Fruit fly (Drosophila melanogaster) whole organism, prepupa: ENCODE measurements around the gene CG9312.

Experiments
- CG16779 ChIP-seq: fragments of 200-800 bp; sonication (Bioruptor generic); optimal IDR thresholded peaks from 3 replicates; lab custom pipeline; 2017; ENCODE audit warnings: missing biosample characterization, mild to moderate bottlenecking, missing genetic modification characterization
- CG8319 ChIP-seq: fragments of 200-800 bp; sonication (Bioruptor generic); optimal IDR thresholded peaks from 3 replicates; lab custom pipeline; 2016; ENCODE audit warnings: missing biosample characterization, missing genetic modification characterization
- Hr38 ChIP-seq: sonication (Bioruptor generic); optimal IDR thresholded peaks from 2 replicates; lab custom pipeline; 2016; ENCODE audit warnings: missing biosample characterization, missing genetic modification characterization
- Sox14 ChIP-seq: fragments of 200-800 bp; sonication (Bioruptor generic); optimal IDR thresholded peaks from 3 replicates; lab custom pipeline; 2016; ENCODE audit warnings: missing biosample characterization, missing genetic modification characterization
- ss ChIP-seq, 2 experiments: fragments of 200-800 bp; sonication (Bioruptor generic); optimal IDR thresholded peaks; 2 replicates in 1 of 2; 3 replicates in 1 of 2; lab custom pipeline; 2017 to 2018; ENCODE audit warnings: mild to moderate bottlenecking in 2 of 2, missing biosample characterization in 2 of 2, missing genetic modification characterization in 2 of 2, moderate library complexity in 1 of 2

DNA sequence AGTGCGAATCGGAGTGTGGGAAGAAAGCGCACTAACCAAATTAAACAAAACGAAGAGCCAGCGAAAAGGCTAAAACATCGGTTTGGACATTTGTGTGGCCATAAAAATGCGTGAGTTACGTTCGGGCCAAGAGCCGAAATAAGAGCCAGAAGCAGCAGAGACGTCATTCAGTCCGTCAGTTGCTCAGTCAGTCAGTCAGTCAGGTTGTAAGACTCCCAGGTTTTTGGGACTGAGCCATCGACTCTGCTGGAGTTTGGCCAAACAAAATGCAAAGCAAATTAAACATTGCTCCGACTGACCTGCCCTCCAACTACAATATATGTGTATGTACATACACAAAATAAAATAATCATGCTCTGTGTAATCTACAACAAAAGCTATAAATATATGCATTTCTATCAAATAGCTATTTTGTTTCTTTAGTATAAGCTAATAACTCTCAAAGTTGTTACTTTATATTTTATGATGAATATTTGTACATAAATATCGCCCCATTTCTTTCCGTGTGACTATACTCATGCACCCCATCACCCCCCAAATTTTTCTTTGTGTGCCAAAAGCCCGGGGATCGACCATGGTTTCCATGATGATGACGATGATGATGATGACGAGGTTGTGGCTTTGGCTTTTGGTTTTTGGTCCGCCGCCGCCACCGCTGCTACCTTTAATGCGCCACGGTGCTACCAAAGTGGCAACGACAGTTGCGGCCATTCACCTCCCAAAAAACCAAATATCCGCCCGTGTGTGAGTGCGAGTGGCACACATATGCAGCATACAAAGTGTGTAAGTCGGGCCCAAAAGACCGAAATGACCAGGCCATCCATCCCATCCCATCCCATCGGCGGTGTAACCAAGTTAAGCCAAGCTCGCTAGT lies 27.8 kb downstream of the CG9312 start:
- TF ChIP-seq CG16779 (tag; lab: Kevin White, UChicago) (no peak), Hr38 (GFP tag; lab: Kevin White, UChicago) (no peak), ss (GFP tag; optimal IDR thresholded peaks at IDR 0.05; lab: Kevin White, UChicago) (no peak), Sox14 (GFP tag; lab: Kevin White, UChicago) (peak; percentile 73), CG8319 (GFP tag; lab: Kevin White, UChicago) (peak; percentile 32)
